Fruit fly (Drosophila melanogaster): ENCODE results near the gene futsch.
A peak's percentile ranks its signal among the peaks of the same experiment; 100 is the strongest.

Gene futsch

dm6 chrX:1482840-1483518, 74.1 kb downstream of the futsch start, which contains the start of the genes sta and inc (continued):
- TF ChIP-seq CHES-1-like (GFP tag; optimal IDR thresholded peaks at IDR 0.05) (peak; percentile 84), CG6654 (GFP tag; optimal IDR thresholded peaks at IDR 0.05) (peak; percentile 12), slou (GFP tag; optimal IDR thresholded peaks at IDR 0.05) (peak; percentile 17), C15 (GFP tag; IDR thresholded peaks at IDR 0.05) (0 out of 3 replicates have a peak, but pooled peaks have one; percentile 14), Nf-YA (GFP tag; IDR thresholded peaks at IDR 0.05) (peak; percentile 50; the same call in 1 of the 2 replicates), jing (GFP tag; optimal IDR thresholded peaks at IDR 0.05) (no peak), dimm (GFP tag; IDR thresholded peaks at IDR 0.05) (no peak), CG13424 (tag; optimal IDR thresholded peaks at IDR 0.05) (peak; percentile 22), dan (GFP tag; IDR thresholded peaks at IDR 0.05) (no peak), ash1 (GFP tag; optimal IDR thresholded peaks at IDR 0.05) (peak; percentile 81), Lpt (GFP tag; optimal IDR thresholded peaks at IDR 0.05) (no peak), sna (GFP tag; IDR thresholded peaks at IDR 0.05; ENCODE audit: partially characterized antibody) (peak; percentile 44), aop (GFP tag; IDR thresholded peaks at IDR 0.05) (no peak), CG11696 (GFP tag; IDR thresholded peaks at IDR 0.05) (no peak), CG15601 (tag; optimal IDR thresholded peaks at IDR 0.05) (peak; percentile 76), CG9876 (GFP tag; optimal IDR thresholded peaks at IDR 0.05) (peak; percentile 46), klu (GFP tag; IDR thresholded peaks at IDR 0.05) (no peak), zfh1 (GFP tag; IDR thresholded peaks at IDR 0.05) (peak; percentile 70; the same call in 2 of the 3 replicates), trem (tag; optimal IDR thresholded peaks at IDR 0.05) (peak; percentile 81), NK7.1 (GFP tag; optimal IDR thresholded peaks at IDR 0.05) (no peak), CG7839 (tag; optimal IDR thresholded peaks at IDR 0.05) (peak; percentile 61), psq (GFP tag; optimal IDR thresholded peaks at IDR 0.05) (no peak), Sox102F (GFP tag; optimal IDR thresholded peaks at IDR 0.05) (no peak), fu2 (GFP tag; optimal IDR thresholded peaks at IDR 0.05) (peak; percentile 40), Dp (GFP tag; optimal IDR thresholded peaks at IDR 0.05) (peak; percentile 90), CG9817 (tag; optimal IDR thresholded peaks at IDR 0.05) (peak; percentile 52), nau (GFP tag; optimal IDR thresholded peaks at IDR 0.05) (no peak), eve (GFP tag; optimal IDR thresholded peaks at IDR 0.05) (no peak), CG11723 (GFP tag; optimal IDR thresholded peaks at IDR 0.05) (peak; percentile 66), z (GFP tag; IDR thresholded peaks at IDR 0.05) (0 out of 3 replicates have a peak, but pooled peaks have one; percentile 27), Hr39 (optimal IDR thresholded peaks at IDR 0.05) (no peak), ssp (GFP tag; IDR thresholded peaks at IDR 0.05) (0 out of 2 replicates have a peak, but pooled peaks have one; percentile 6), pum (GFP tag; optimal IDR thresholded peaks at IDR 0.05) (peak; percentile 5), lov (optimal IDR thresholded peaks at IDR 0.05) (no peak), lov (GFP tag; IDR thresholded peaks at IDR 0.05) (peak; percentile 71; the same call in 1 of the 3 replicates), CG11093 (GFP tag; IDR thresholded peaks at IDR 0.05) (no peak), br (optimal IDR thresholded peaks at IDR 0.05) (no peak), chm (GFP tag; IDR thresholded peaks at IDR 0.05) (peak; percentile 61), D19A (tag; optimal IDR thresholded peaks at IDR 0.05) (peak; percentile 15), HLH3B (GFP tag; IDR thresholded peaks at IDR 0.05) (peak; percentile 31; the same call in 1 of the 2 replicates), CG31441 (GFP tag; IDR thresholded peaks at IDR 0.05) (peak; percentile 72), CG1603 (tag; optimal IDR thresholded peaks at IDR 0.05) (peak; percentile 92), dmrt11E (tag; optimal IDR thresholded peaks at IDR 0.05) (peak; percentile 37), sim (GFP tag; IDR thresholded peaks at IDR 0.05) (peak; percentile 58), Tbp (GFP tag; optimal IDR thresholded peaks at IDR 0.05) (no peak), esg (GFP tag; conservative IDR thresholded peaks at IDR 0.05) (no peak), CG8388 (GFP tag; optimal IDR thresholded peaks at IDR 0.05) (peak; percentile 55), Taf1 (GFP tag; IDR thresholded peaks at IDR 0.05) (no peak), zen2 (GFP tag; IDR thresholded peaks at IDR 0.05; ENCODE audit: partially characterized antibody) (peak; percentile 66; the same call in 2 of the 3 replicates), CG4424 (GFP tag; optimal IDR thresholded peaks at IDR 0.05) (peak; percentile 55), CG8944 (GFP tag; optimal IDR thresholded peaks at IDR 0.05) (peak; percentile 15), Doc2 (GFP tag; IDR thresholded peaks at IDR 0.05) (no peak)

Measured in whole organism, embryonic.